Worm (Caenorhabditis elegans) whole organism, late embryonic: ENCODE results near the gene T07C4.12.

Experiments
- ceh-30 ChIP-seq: fragments of 150-350 bp; optimal IDR thresholded peaks from 2 replicates; lab custom pipeline; 2014; ENCODE audit warnings: missing biosample characterization, missing genetic modification characterization
- ceh-9 ChIP-seq: sonication (generic microtip); optimal IDR thresholded peaks from 2 replicates; lab custom pipeline; 2016; ENCODE audit warnings: mild to moderate bottlenecking, missing genetic modification characterization, inconsistent platforms, missing compliant biosample characterization
- lim-6 ChIP-seq: sonication (generic microtip); optimal IDR thresholded peaks from 2 replicates; lab custom pipeline; 2016; ENCODE audit warnings: missing genetic modification characterization, missing compliant biosample characterization
- nhr-11 ChIP-seq: fragments of 150-350 bp; optimal IDR thresholded peaks from 2 replicates; lab custom pipeline; 2014; ENCODE audit warnings: missing biosample characterization, missing genetic modification characterization
- rnt-1 ChIP-seq: sonication (generic microtip); optimal IDR thresholded peaks from 2 replicates; lab custom pipeline; 2016; ENCODE audit warnings: missing genetic modification characterization, missing compliant biosample characterization
- sdc-2 ChIP-seq: sonication (generic microtip); optimal IDR thresholded peaks from 2 replicates; lab custom pipeline; 2016; ENCODE audit warnings: missing genotype, missing genetic modification characterization, missing compliant biosample characterization

ce11 chrIII:10333961-10334542, 1.6 kb upstream of the T07C4.12 start, which contains the start of the genes jmjd-4 and mev-1:
- TF ChIP-seq sdc-2, result no peak
- TF ChIP-seq ceh-30 (tag; lab: Kevin White, UChicago), result peak; percentile 36
- TF ChIP-seq ceh-9 (tag; lab: Kevin White, UChicago), result no peak
- TF ChIP-seq rnt-1, result peak; percentile 58
- no peak for TF ChIP-seq lim-6 (tag; lab: Kevin White, UChicago)
- TF ChIP-seq nhr-11 (tag; lab: Kevin White, UChicago), result no peak
